Worm (Caenorhabditis elegans) whole organism, L4 larva: Measurements from ENCODE around the gene C52E2.2.
"Not testable (repeated sequence)": the region's sequence is repeated elsewhere in the genome, so short reads cannot be mapped to it uniquely, and the experiment has no call there.

ENCODE experiments used
- F49E8.2 ChIP-seq: sonication (generic microtip); optimal IDR thresholded peaks from 2 replicates; lab custom pipeline; 2016; ENCODE audit warnings: missing compliant biosample characterization, mild to moderate bottlenecking, missing genetic modification characterization, borderline replicate concordance
- dmd-6 ChIP-seq: fragments of 200-800 bp; sonication (Bioruptor generic); IDR thresholded peaks from 2 replicates; pipeline ENCODE4 v1.3.6; 2022; ENCODE audit warnings: missing genetic modification reagents, missing genetic modification characterization, missing compliant biosample characterization
- nhr-10 ChIP-seq: fragments of 150-350 bp; optimal IDR thresholded peaks from 2 replicates; lab custom pipeline; 2014; ENCODE audit warnings: missing biosample characterization, missing genetic modification characterization

ce11 chrII:1855447-1855846 lies 2.8 kb downstream of the C52E2.2 start:
- not testable (repeated sequence) for TF ChIP-seq nhr-10 (tag; lab: Kevin White, UChicago); F49E8.2 (tag; lab: Kevin White, UChicago); dmd-6 (GFP tag; lab: Robert Waterston, UW)
